Worm (Caenorhabditis elegans) whole organism, L2 larva: ENCODE data around the gene ZC506.1.
"Not testable (repeated sequence)": the region's sequence is repeated elsewhere in the genome, so short reads cannot be mapped to it uniquely, and the experiment has no call there.

ENCODE experiments used
- C34F6.9 ChIP-seq: fragments of 150-350 bp; optimal IDR thresholded peaks from 2 replicates; lab custom pipeline; 2014; ENCODE audit warnings: missing biosample characterization, missing genetic modification characterization
- F13H6.1 ChIP-seq: sonication (generic microtip); optimal IDR thresholded peaks from 2 replicates; lab custom pipeline; 2016; ENCODE audit warnings: missing genetic modification characterization, missing compliant biosample characterization
- R02D3.7 ChIP-seq: fragments of 150-350 bp; optimal IDR thresholded peaks from 2 replicates; lab custom pipeline; 2014; ENCODE audit warnings: missing biosample characterization, missing genetic modification characterization
- alr-1 ChIP-seq: fragments of 150-350 bp; optimal IDR thresholded peaks from 2 replicates; lab custom pipeline; 2014; ENCODE audit warnings: missing biosample characterization, missing genetic modification characterization
- aly-2 ChIP-seq: fragments of 150-350 bp; optimal IDR thresholded peaks from 2 replicates; lab custom pipeline; 2014; ENCODE audit warnings: missing biosample characterization, missing genetic modification characterization
- ceh-16 ChIP-seq: fragments of 150-350 bp; optimal IDR thresholded peaks from 2 replicates; lab custom pipeline; 2014; ENCODE audit warnings: missing biosample characterization, missing genetic modification characterization
- ceh-82 ChIP-seq: fragments of 150-350 bp; optimal IDR thresholded peaks from 2 replicates; lab custom pipeline; 2014; ENCODE audit warnings: missing biosample characterization, missing genetic modification characterization
- dmd-4 ChIP-seq: sonication (generic microtip); optimal IDR thresholded peaks from 2 replicates; lab custom pipeline; 2017; ENCODE audit warnings: missing biosample characterization, missing genetic modification characterization
- elt-1 ChIP-seq: fragments of 150-350 bp; optimal IDR thresholded peaks from 2 replicates; lab custom pipeline; 2014; ENCODE audit warnings: missing biosample characterization, missing genetic modification characterization
- gmeb-1 ChIP-seq: fragments of 150-350 bp; optimal IDR thresholded peaks from 2 replicates; lab custom pipeline; 2014; ENCODE audit warnings: missing biosample characterization, missing genetic modification characterization
- lin-11 ChIP-seq: fragments of 150-350 bp; sonication (generic microtip); optimal IDR thresholded peaks from 2 replicates; lab custom pipeline; 2014; ENCODE audit warnings: missing biosample characterization, missing genetic modification characterization, inconsistent platforms, mixed read lengths
- lin-13 ChIP-seq: fragments of 150-350 bp; optimal IDR thresholded peaks from 2 replicates; lab custom pipeline; 2014; ENCODE audit warnings: missing biosample characterization, missing genetic modification reagents, missing genetic modification characterization
- lin-39 ChIP-seq: fragments of 150-350 bp; optimal IDR thresholded peaks from 2 replicates; lab custom pipeline; 2014; ENCODE audit warnings: missing biosample characterization, missing genetic modification reagents, missing genetic modification characterization
- lsy-2 ChIP-seq, 2 experiments: fragments of 150-350 bp in 1 of 2; sonication (generic microtip) in 1 of 2; optimal IDR thresholded peaks; 2 replicates each; lab custom pipeline; 2014 to 2017; ENCODE audit warnings: missing biosample characterization in 2 of 2, missing genetic modification characterization in 2 of 2
- mab-5 ChIP-seq: fragments of 150-350 bp; optimal IDR thresholded peaks from 2 replicates; lab custom pipeline; 2014; ENCODE audit warnings: missing biosample characterization, missing genetic modification characterization
- mbf-1 ChIP-seq: sonication (generic microtip); optimal IDR thresholded peaks from 2 replicates; lab custom pipeline; 2017; ENCODE audit warnings: missing biosample characterization, missing genetic modification characterization
- mdl-1 ChIP-seq, 2 experiments: fragments of 150-350 bp in 1 of 2; sonication (generic microtip) in 1 of 2; optimal IDR thresholded peaks; 2 replicates each; lab custom pipeline; 2017; ENCODE audit warnings: missing biosample characterization in 2 of 2, missing genetic modification characterization in 2 of 2
- nhr-10 ChIP-seq: sonication (generic microtip); optimal IDR thresholded peaks from 2 replicates; lab custom pipeline; 2017; ENCODE audit warnings: missing biosample characterization, missing genetic modification characterization
- nhr-11 ChIP-seq: fragments of 150-350 bp; optimal IDR thresholded peaks from 2 replicates; lab custom pipeline; 2014; ENCODE audit warnings: missing biosample characterization, missing genetic modification characterization
- nhr-12 ChIP-seq: fragments of 150-350 bp; optimal IDR thresholded peaks from 2 replicates; lab custom pipeline; 2014; ENCODE audit warnings: missing biosample characterization, missing genetic modification characterization
- nhr-129 ChIP-seq: fragments of 150-350 bp; optimal IDR thresholded peaks from 2 replicates; lab custom pipeline; 2014; ENCODE audit warnings: missing biosample characterization, missing genetic modification characterization
- nhr-21 ChIP-seq: fragments of 150-350 bp; optimal IDR thresholded peaks from 2 replicates; lab custom pipeline; 2014; ENCODE audit warnings: missing biosample characterization, missing genetic modification characterization
- nhr-23 ChIP-seq: fragments of 150-350 bp; optimal IDR thresholded peaks from 2 replicates; lab custom pipeline; 2014; ENCODE audit warnings: missing biosample characterization, missing genetic modification reagents, missing genetic modification characterization
- nhr-237 ChIP-seq: fragments of 150-350 bp; optimal IDR thresholded peaks from 2 replicates; lab custom pipeline; 2014; ENCODE audit warnings: missing biosample characterization, missing genetic modification characterization
- sem-4 ChIP-seq: fragments of 150-350 bp; optimal IDR thresholded peaks from 2 replicates; lab custom pipeline; 2014; ENCODE audit warnings: missing biosample characterization, missing genetic modification reagents, missing genetic modification characterization
- sma-3 ChIP-seq: sonication (generic microtip); optimal IDR thresholded peaks from 2 replicates; lab custom pipeline; 2016; ENCODE audit warnings: missing genetic modification reagents, missing genetic modification characterization, missing compliant biosample characterization
- sma-9 ChIP-seq, 2 experiments: fragments of 150-350 bp in 1 of 2; sonication (generic microtip) in 1 of 2; optimal IDR thresholded peaks; 2 replicates each; lab custom pipeline; 2014 to 2016; ENCODE audit warnings: missing genetic modification characterization in 2 of 2, mild to moderate bottlenecking in 1 of 2, missing biosample characterization in 1 of 2, missing compliant biosample characterization in 1 of 2, missing genetic modification reagents in 1 of 2, moderate library complexity in 1 of 2
- snpc-4 ChIP-seq: fragments of 150-350 bp; optimal IDR thresholded peaks from 2 replicates; lab custom pipeline; 2014; ENCODE audit warnings: missing biosample characterization, missing genetic modification characterization
- unc-55 ChIP-seq: fragments of 150-350 bp; sonication (generic microtip); optimal IDR thresholded peaks from 3 replicates; lab custom pipeline; 2014; ENCODE audit warnings: missing biosample characterization, missing genetic modification reagents, missing genetic modification characterization
- unc-62 ChIP-seq: fragments of 150-350 bp; optimal IDR thresholded peaks from 2 replicates; lab custom pipeline; 2014; ENCODE audit warnings: missing biosample characterization, missing genetic modification reagents, missing genetic modification characterization
- zag-1 ChIP-seq: fragments of 150-350 bp; optimal IDR thresholded peaks from 2 replicates; lab custom pipeline; 2014; ENCODE audit warnings: missing biosample characterization, missing genetic modification characterization
- ztf-1 ChIP-seq: fragments of 200-800 bp; sonication (Bioruptor generic); conservative IDR thresholded peaks from 2 replicates; pipeline ENCODE4 v1.3.6; 2022; ENCODE audit warnings: missing genetic modification characterization, missing compliant biosample characterization
- ztf-4 ChIP-seq: fragments of 150-350 bp; optimal IDR thresholded peaks from 2 replicates; lab custom pipeline; 2014; ENCODE audit warnings: missing biosample characterization, missing genetic modification characterization

Gene ZC506.1

ce11 chrX:9948528-9948927 is 10.2 kb upstream of the ZC506.1 start:
- no peak for TF ChIP-seq dmd-4 (tag; lab: Kevin White, UChicago)

ce11 chrX:9948963-9949362 is 9.8 kb upstream of the ZC506.1 start, which contains the start of gene nas-37:
nas-37 (minus strand) TSS chrX:9949063.
- TF ChIP-seq nhr-237 (tag; lab: Kevin White, UChicago) (no peak), mbf-1 (tag; lab: Kevin White, UChicago) (no peak), C34F6.9 (tag; lab: Kevin White, UChicago) (no peak), nhr-21 (no peak)

- TF ChIP-seq lsy-2 (tag; optimal IDR thresholded peaks at IDR 0.05; lab: Kevin White, UChicago) (peak in 1 of 2 experiments; percentile 7), nhr-129 (tag; lab: Kevin White, UChicago) (no peak), R02D3.7 (tag; lab: Kevin White, UChicago) (no peak), F13H6.1 (tag; lab: Kevin White, UChicago) (peak; percentile 56), sem-4 (no peak), sma-9 (GFP tag; optimal IDR thresholded peaks at IDR 0.05; lab: Kevin White, UChicago) (peak; percentile 84), sma-9 (tag; optimal IDR thresholded peaks at IDR 0.05; lab: Kevin White, UChicago) (no peak), ztf-4 (tag; lab: Kevin White, UChicago) (peak; percentile 50)
These were observed 4.2 kb upstream of the ZC506.1 start, which contains the start of gene cysl-1 for ce11 chrX:9954483-9955041. cysl-1 (minus strand) TSS chrX:9954533.

ce11 chrX:9956052-9956451 is 2.7 kb upstream of the ZC506.1 start:
- TF ChIP-seq ztf-1 (GFP tag; lab: Robert Waterston, UW) (no peak), lin-39 (no peak), lin-13 (no peak), lsy-2 (tag; optimal IDR thresholded peaks at IDR 0.05; lab: Kevin White, UChicago) (no peak), dmd-4 (tag; lab: Kevin White, UChicago) (no peak), zag-1 (tag; lab: Kevin White, UChicago) (no peak), nhr-12 (tag; lab: Kevin White, UChicago) (no peak), nhr-237 (tag; lab: Kevin White, UChicago) (no peak), nhr-11 (tag; lab: Kevin White, UChicago) (no peak), mab-5 (tag; lab: Kevin White, UChicago) (no peak), ztf-4 (tag; lab: Kevin White, UChicago) (no peak), sma-3 (no peak), F13H6.1 (tag; lab: Kevin White, UChicago) (no peak), alr-1 (tag; lab: Kevin White, UChicago) (no peak), unc-55 (GFP tag; lab: Kevin White, UChicago) (no peak), elt-1 (tag; lab: Kevin White, UChicago) (no peak), nhr-23 (no peak)

- TF ChIP-seq C34F6.9 (tag; lab: Kevin White, UChicago) (peak; percentile 42), unc-55 (GFP tag; lab: Kevin White, UChicago) (peak; percentile 36), lsy-2 (tag; optimal IDR thresholded peaks at IDR 0.05; lab: Kevin White, UChicago) (peak in 1 of 2 experiments; percentile 3), mdl-1 (tag; optimal IDR thresholded peaks at IDR 0.05; lab: Kevin White, UChicago) (peak; percentile 22 to 23), sma-9 (GFP tag; optimal IDR thresholded peaks at IDR 0.05; lab: Kevin White, UChicago) (peak; percentile 39)
- TF ChIP-seq sma-9 (tag; optimal IDR thresholded peaks at IDR 0.05; lab: Kevin White, UChicago): not testable (repeated sequence)
These were observed 2.2 kb upstream of the ZC506.1 start for ce11 chrX:9956537-9956936.

ce11 chrX:9957449-9957848 is 1.3 kb upstream of the ZC506.1 start:
- no peak for TF ChIP-seq snpc-4 (tag; lab: Kevin White, UChicago)
- TF ChIP-seq unc-62 (GFP tag; lab: Kevin White, UChicago): no peak
- no peak for TF ChIP-seq lin-11
- TF ChIP-seq ceh-82 (tag; lab: Kevin White, UChicago): no peak
- TF ChIP-seq sma-3: no peak
- no peak for TF ChIP-seq ztf-4 (tag; lab: Kevin White, UChicago)
- TF ChIP-seq alr-1 (tag; lab: Kevin White, UChicago): no peak
- TF ChIP-seq ceh-16 (tag; lab: Kevin White, UChicago): no peak
- TF ChIP-seq zag-1 (tag; lab: Kevin White, UChicago): no peak
- TF ChIP-seq unc-55 (GFP tag; lab: Kevin White, UChicago): no peak
- no peak for TF ChIP-seq nhr-10 (tag; lab: Kevin White, UChicago)
- TF ChIP-seq gmeb-1 (tag; lab: Kevin White, UChicago): no peak
- TF ChIP-seq aly-2 (tag; lab: Kevin White, UChicago): no peak
